Worm (Caenorhabditis elegans) whole organism, L4/young adult: ENCODE data around the gene pfd-2.

Experiments used
- W03F9.2 ChIP-seq: fragments of 150-350 bp; optimal IDR thresholded peaks from 2 replicates; lab custom pipeline; 2014; ENCODE audit warnings: missing biosample characterization, missing genetic modification characterization
- him-1 ChIP-seq: sonication (generic microtip); optimal IDR thresholded peaks from 2 replicates; lab custom pipeline; 2016; ENCODE audit warnings: missing genotype, missing genetic modification reagents, missing genetic modification characterization, missing compliant biosample characterization

DNA sequence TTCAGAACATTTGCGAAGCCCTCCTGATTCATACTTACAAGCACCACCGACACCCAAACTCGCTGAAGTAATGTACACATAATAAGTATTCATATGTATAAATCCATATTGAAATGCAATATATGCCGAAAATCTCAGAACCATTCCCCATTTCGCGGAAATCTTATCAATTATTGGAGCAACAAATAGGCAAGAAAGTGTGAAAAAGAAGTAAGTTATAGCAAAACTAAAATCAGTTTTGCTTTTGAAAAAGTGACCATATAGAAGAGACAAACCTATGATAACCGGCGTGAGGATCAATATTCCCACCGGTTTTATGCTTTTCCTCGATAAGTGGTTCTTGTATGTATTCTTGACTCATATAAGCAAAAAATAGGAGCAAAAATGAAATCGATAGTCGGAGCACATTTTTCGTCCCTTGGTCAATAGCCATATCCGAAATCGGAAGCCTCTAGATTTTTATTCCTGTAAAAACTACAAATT, 6.9 kb upstream of the pfd-2 start, which contains the start of gene Y52E8A.6:
- TF ChIP-seq him-1 (no peak), W03F9.2 (tag; lab: Kevin White, UChicago) (no peak)
